Fruit fly (Drosophila melanogaster): Measurements from ENCODE around the gene OdsH.

Gene OdsH

DNA sequence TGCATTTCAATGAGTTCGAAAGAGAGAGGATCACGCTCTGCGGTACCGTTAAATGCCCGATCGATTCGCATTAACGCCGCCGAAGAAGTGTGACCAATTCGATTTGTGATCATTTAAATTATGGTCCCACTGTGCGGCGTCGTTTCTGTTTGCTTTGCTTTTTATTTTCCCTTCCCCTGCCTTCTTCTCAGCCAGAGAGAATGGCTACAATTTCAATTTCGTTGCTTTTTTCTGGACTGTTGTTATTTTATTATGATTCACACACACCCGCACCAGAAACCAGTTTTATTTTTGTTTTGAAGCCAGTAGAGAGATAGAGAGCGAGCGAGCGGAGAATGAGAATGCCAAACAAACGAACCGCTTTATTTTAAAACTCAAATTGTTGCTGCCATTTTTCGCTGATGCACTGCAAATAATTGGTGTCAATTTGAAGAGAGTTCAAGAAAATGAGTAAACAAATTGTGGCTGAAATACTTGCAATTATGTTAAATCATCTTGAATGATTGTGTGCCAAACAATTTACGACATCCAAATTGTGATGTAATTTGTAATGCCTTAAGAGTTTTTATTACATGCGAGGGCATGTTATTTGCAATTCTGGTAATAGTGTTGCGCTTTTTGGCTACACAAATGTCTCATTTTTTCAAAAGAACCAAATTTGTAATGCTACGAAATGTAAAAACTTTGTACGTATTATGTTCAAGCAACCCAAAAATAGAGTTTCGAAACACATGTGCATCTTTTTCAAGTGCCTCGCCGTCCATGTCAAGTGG, 48.0 kb upstream of the OdsH start (continued):
- no peak for TF ChIP-seq Hand (GFP tag; optimal IDR thresholded peaks at IDR 0.05)
- TF ChIP-seq Ets97D (GFP tag; optimal IDR thresholded peaks at IDR 0.05), result no peak
- TF ChIP-seq ind (GFP tag; optimal IDR thresholded peaks at IDR 0.05), result peak; percentile 40
- no peak for TF ChIP-seq CG6175 (GFP tag; IDR thresholded peaks at IDR 0.05)
- TF ChIP-seq sd (tag; optimal IDR thresholded peaks at IDR 0.05), result peak; percentile 61
- TF ChIP-seq Oli (tag; optimal IDR thresholded peaks at IDR 0.05), result peak; percentile 57
- TF ChIP-seq CG17361 (GFP tag; IDR thresholded peaks at IDR 0.05), result peak; percentile 58; the same call in 2 of the 3 replicates
- TF ChIP-seq MESR4 (GFP tag; optimal IDR thresholded peaks at IDR 0.05), result no peak
- TF ChIP-seq run (tag; optimal IDR thresholded peaks at IDR 0.05), result peak; percentile 22
- TF ChIP-seq CG18619 (GFP tag; optimal IDR thresholded peaks at IDR 0.05), result peak; percentile 1
- no peak for TF ChIP-seq CG10543 (GFP tag; optimal IDR thresholded peaks at IDR 0.05)
- TF ChIP-seq CG9876 (GFP tag; optimal IDR thresholded peaks at IDR 0.05), result no peak
- TF ChIP-seq jing (GFP tag; optimal IDR thresholded peaks at IDR 0.05), result no peak
- peak; percentile 17 for TF ChIP-seq Side (GFP tag; optimal IDR thresholded peaks at IDR 0.05)
- TF ChIP-seq CG15514 (GFP tag; optimal IDR thresholded peaks at IDR 0.05), result peak; percentile 1
- peak; percentile 15; the same call in 1 of the 3 replicates for TF ChIP-seq CG16813 (GFP tag; IDR thresholded peaks at IDR 0.05; ENCODE audit: partially characterized antibody)
- peak; percentile 60 for TF ChIP-seq lbe (GFP tag; optimal IDR thresholded peaks at IDR 0.05)
- no peak for TF ChIP-seq CG11456 (GFP tag; IDR thresholded peaks at IDR 0.05)
- 0 out of 2 replicates have a peak, but pooled peaks have one; percentile 31 for TF ChIP-seq HLH3B (GFP tag; IDR thresholded peaks at IDR 0.05)
- no peak for TF ChIP-seq prd (optimal IDR thresholded peaks at IDR 0.05)
- no peak; the same call in 2 of the 3 replicates for TF ChIP-seq prd (GFP tag; IDR thresholded peaks at IDR 0.05)
- TF ChIP-seq crc (GFP tag; optimal IDR thresholded peaks at IDR 0.05), result peak; percentile 16
- TF ChIP-seq gsb (GFP tag; IDR thresholded peaks at IDR 0.05), result no peak
- TF ChIP-seq ara (GFP tag; IDR thresholded peaks at IDR 0.05), result no peak
- TF ChIP-seq disco-r (GFP tag; optimal IDR thresholded peaks at IDR 0.05), result no peak
- TF ChIP-seq eyg (GFP tag; optimal IDR thresholded peaks at IDR 0.05), result no peak
- no peak for TF ChIP-seq CG8765 (GFP tag; IDR thresholded peaks at IDR 0.05)
- TF ChIP-seq stwl (tag; optimal IDR thresholded peaks at IDR 0.05), result peak; percentile 93
- no peak for TF ChIP-seq CG17612 (GFP tag; IDR thresholded peaks at IDR 0.05)
- no peak for TF ChIP-seq CG30020 (tag; optimal IDR thresholded peaks at IDR 0.05)
- TF ChIP-seq CG43689 (GFP tag; IDR thresholded peaks at IDR 0.05), result no peak
- TF ChIP-seq CG10209 (GFP tag; optimal IDR thresholded peaks at IDR 0.05), result no peak
- peak; percentile 15 for TF ChIP-seq Mes4 (GFP tag; optimal IDR thresholded peaks at IDR 0.05)
- TF ChIP-seq gfzf (GFP tag; optimal IDR thresholded peaks at IDR 0.05), result peak; percentile 43
- no peak for TF ChIP-seq hkb (optimal IDR thresholded peaks at IDR 0.05)
- peak; percentile 62 for TF ChIP-seq hkb (GFP tag; IDR thresholded peaks at IDR 0.05)
- TF ChIP-seq NfI (GFP tag; optimal IDR thresholded peaks at IDR 0.05), result peak; percentile 45
- peak; percentile 58; the same call in 2 of the 3 replicates for TF ChIP-seq dysf (GFP tag; IDR thresholded peaks at IDR 0.05)
- TF ChIP-seq CG10267 (tag; optimal IDR thresholded peaks at IDR 0.05), result peak; percentile 38
- 0 out of 3 replicates have a peak, but pooled peaks have one; percentile 24 for TF ChIP-seq otp (GFP tag; IDR thresholded peaks at IDR 0.05)
- TF ChIP-seq CG9215 (GFP tag; IDR thresholded peaks at IDR 0.05), result no peak
- TF ChIP-seq toy (GFP tag; IDR thresholded peaks at IDR 0.05), result no peak
- no peak for TF ChIP-seq CG11085 (GFP tag; IDR thresholded peaks at IDR 0.05)
- no peak for TF ChIP-seq Mad (GFP tag; optimal IDR thresholded peaks at IDR 0.05)
- peak; percentile 45 for TF ChIP-seq CG13424 (tag; optimal IDR thresholded peaks at IDR 0.05)
- no peak for TF ChIP-seq Dbx (GFP tag; IDR thresholded peaks at IDR 0.05)
- peak; percentile 9 for TF ChIP-seq Meics (GFP tag; optimal IDR thresholded peaks at IDR 0.05)
- TF ChIP-seq CG16815 (GFP tag; optimal IDR thresholded peaks at IDR 0.05), result no peak
- TF ChIP-seq unc-4 (GFP tag; IDR thresholded peaks at IDR 0.05; ENCODE audit: partially characterized antibody), result peak; percentile 35; the same call in 1 of the 2 replicates
- no peak for TF ChIP-seq CG14441 (GFP tag; IDR thresholded peaks at IDR 0.05)
